Worm (Caenorhabditis elegans) whole organism, early embryonic: Measurements from ENCODE around the gene dnj-13.
A peak's percentile ranks its signal among the peaks of the same experiment; 100 is the strongest.

ENCODE experiments used
- B0310.2 ChIP-seq: sonication (generic microtip); optimal IDR thresholded peaks from 2 replicates; lab custom pipeline; 2016; ENCODE audit warnings: mild to moderate bottlenecking, missing genetic modification characterization, missing compliant biosample characterization
- F13C5.2 ChIP-seq: sonication (generic microtip); optimal IDR thresholded peaks from 2 replicates; lab custom pipeline; 2017; ENCODE audit warnings: mild to moderate bottlenecking, missing genetic modification characterization, inconsistent platforms, missing compliant biosample characterization
- aly-1 ChIP-seq: sonication (generic microtip); optimal IDR thresholded peaks from 2 replicates; lab custom pipeline; 2016; ENCODE audit warnings: missing genetic modification characterization, missing compliant biosample characterization
- ama-1 ChIP-seq: fragments of 150-350 bp; optimal IDR thresholded peaks from 2 replicates; lab custom pipeline; 2014
- ceh-36 ChIP-seq: sonication (generic microtip); optimal IDR thresholded peaks from 2 replicates; lab custom pipeline; 2016; ENCODE audit warnings: missing genetic modification characterization, inconsistent platforms, missing compliant biosample characterization
- flt-1 ChIP-seq: fragments of 200-800 bp; sonication (Bioruptor generic); IDR thresholded peaks from 2 replicates; pipeline ENCODE4 v1.3.6; 2022; ENCODE audit warnings: missing genetic modification characterization, missing compliant biosample characterization
- hmbx-1 ChIP-seq: sonication (generic microtip); optimal IDR thresholded peaks from 2 replicates; lab custom pipeline; 2016; ENCODE audit warnings: mild to moderate bottlenecking, missing genetic modification characterization, missing compliant biosample characterization
- hnd-1 ChIP-seq: sonication (generic microtip); optimal IDR thresholded peaks from 2 replicates; lab custom pipeline; 2016; ENCODE audit warnings: missing genetic modification characterization, missing compliant biosample characterization
- pes-1 ChIP-seq: fragments of 200-800 bp; sonication (Bioruptor generic); IDR thresholded peaks from 2 replicates; pipeline ENCODE4 v1.3.6; 2022; ENCODE audit warnings: missing genetic modification reagents, missing genetic modification characterization, missing compliant biosample characterization
- scrt-1 ChIP-seq: fragments of 200-800 bp; sonication (Bioruptor generic); IDR thresholded peaks from 2 replicates; pipeline ENCODE4 v1.3.6; 2022; ENCODE audit warnings: missing genetic modification characterization, missing compliant biosample characterization
- tbx-11 ChIP-seq: fragments of 200-800 bp; sonication (Bioruptor generic); IDR thresholded peaks from 2 replicates; pipeline ENCODE4 v1.3.6; 2022; ENCODE audit warnings: missing genetic modification characterization, missing compliant biosample characterization
- tbx-37 ChIP-seq: fragments of 200-800 bp; sonication (Bioruptor generic); conservative IDR thresholded peaks from 2 replicates; pipeline ENCODE4 v1.3.6; 2022; ENCODE audit warnings: missing genetic modification reagents, missing genetic modification characterization, missing compliant biosample characterization
- tra-4 ChIP-seq: sonication (generic microtip); optimal IDR thresholded peaks from 2 replicates; lab custom pipeline; 2017; ENCODE audit warnings: missing genetic modification characterization, missing compliant biosample characterization

DNA sequence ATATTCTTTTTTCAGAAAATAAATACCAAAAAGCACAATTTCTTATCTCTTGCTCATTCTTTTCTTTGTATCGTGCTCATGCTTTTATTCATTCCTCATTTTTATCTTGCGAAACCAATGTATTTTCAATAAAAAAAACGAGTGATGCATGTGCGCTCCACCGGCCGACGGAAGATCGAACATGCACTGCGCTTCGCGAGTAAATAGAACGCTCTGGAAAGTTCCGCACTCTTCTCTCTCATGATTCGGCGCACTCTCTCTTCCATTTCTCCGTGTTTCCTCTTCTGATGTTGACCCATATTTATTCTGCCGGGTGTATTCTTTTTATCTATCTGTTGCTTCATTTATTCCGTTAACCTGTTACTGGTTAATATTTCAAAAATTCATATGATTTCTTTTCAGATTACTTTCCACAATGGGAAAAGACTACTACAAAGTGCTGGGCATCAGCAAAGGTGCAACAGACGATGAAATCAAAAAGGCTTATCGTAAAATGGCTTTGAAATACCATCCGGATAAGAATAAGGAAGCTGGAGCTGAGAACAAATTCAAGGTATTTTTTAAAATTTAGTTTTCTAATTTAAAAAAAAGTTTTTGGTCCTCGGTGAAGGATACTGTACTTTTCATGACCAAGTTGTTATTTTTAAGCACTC lies at the start of gene dnj-13:
- peak; percentile 56 for TF ChIP-seq ama-1 (lab: Kevin White, UChicago)
- peak; percentile 47; the same call in 1 of the 2 replicates for TF ChIP-seq flt-1 (GFP tag; lab: Robert Waterston, UW)
- peak; percentile 7 for TF ChIP-seq B0310.2 (tag; lab: Kevin White, UChicago)
- TF ChIP-seq scrt-1 (GFP tag; lab: Robert Waterston, UW), result no peak
- peak; percentile 23 for TF ChIP-seq tra-4 (tag; lab: Kevin White, UChicago)
- TF ChIP-seq F13C5.2 (tag; lab: Kevin White, UChicago), result peak; percentile 81
- peak; percentile 3 for TF ChIP-seq hmbx-1
- no peak for TF ChIP-seq tbx-11 (GFP tag; lab: Robert Waterston, UW)
- no peak for TF ChIP-seq ceh-36
- no peak for TF ChIP-seq hnd-1 (tag; lab: Kevin White, UChicago)
- TF ChIP-seq pes-1 (GFP tag; lab: Robert Waterston, UW), result peak; percentile 70; the same call in 1 of the 2 replicates
- peak; percentile 39; the same call in 1 of the 2 replicates for TF ChIP-seq tbx-37
- TF ChIP-seq aly-1 (tag; lab: Kevin White, UChicago), result no peak
